Worm (Caenorhabditis elegans) whole organism, L2 larva: ENCODE results near the gene D1044.4.

Experiments
- C34F6.9 ChIP-seq: fragments of 150-350 bp; optimal IDR thresholded peaks from 2 replicates; lab custom pipeline; 2014; ENCODE audit warnings: missing biosample characterization, missing genetic modification characterization
- F13H6.1 ChIP-seq: sonication (generic microtip); optimal IDR thresholded peaks from 2 replicates; lab custom pipeline; 2016; ENCODE audit warnings: missing genetic modification characterization, missing compliant biosample characterization
- R02D3.7 ChIP-seq: fragments of 150-350 bp; optimal IDR thresholded peaks from 2 replicates; lab custom pipeline; 2014; ENCODE audit warnings: missing biosample characterization, missing genetic modification characterization
- Y55F3AM.14 ChIP-seq: fragments of 200-800 bp; sonication (Bioruptor generic); optimal IDR thresholded peaks from 2 replicates; lab custom pipeline; 2018; ENCODE audit warnings: mild to moderate bottlenecking, missing genetic modification characterization, missing compliant biosample characterization
- ZK546.5 ChIP-seq: sonication (generic microtip); optimal IDR thresholded peaks from 2 replicates; lab custom pipeline; 2017; ENCODE audit warnings: missing biosample characterization, missing genetic modification characterization
- alr-1 ChIP-seq: fragments of 150-350 bp; optimal IDR thresholded peaks from 2 replicates; lab custom pipeline; 2014; ENCODE audit warnings: missing biosample characterization, missing genetic modification characterization
- aly-2 ChIP-seq: fragments of 150-350 bp; optimal IDR thresholded peaks from 2 replicates; lab custom pipeline; 2014; ENCODE audit warnings: missing biosample characterization, missing genetic modification characterization
- ama-1 ChIP-seq: fragments of 150-350 bp; optimal IDR thresholded peaks from 2 replicates; lab custom pipeline; 2018; ENCODE audit warnings: inconsistent platforms
- blmp-1 ChIP-seq: sonication (generic microtip); optimal IDR thresholded peaks from 2 replicates; lab custom pipeline; 2017; ENCODE audit warnings: missing genetic modification characterization, mild to moderate bottlenecking, missing compliant biosample characterization, antibody characterized with exemption, moderate library complexity; ENCODE audit not compliant: insufficient read depth
- ceh-16 ChIP-seq: fragments of 150-350 bp; optimal IDR thresholded peaks from 2 replicates; lab custom pipeline; 2014; ENCODE audit warnings: missing biosample characterization, missing genetic modification characterization
- ceh-82 ChIP-seq: fragments of 150-350 bp; optimal IDR thresholded peaks from 2 replicates; lab custom pipeline; 2014; ENCODE audit warnings: missing biosample characterization, missing genetic modification characterization
- crh-2 ChIP-seq: sonication (generic microtip); optimal IDR thresholded peaks from 2 replicates; lab custom pipeline; 2017; ENCODE audit warnings: missing biosample characterization, missing genetic modification characterization
- dmd-4 ChIP-seq: sonication (generic microtip); optimal IDR thresholded peaks from 2 replicates; lab custom pipeline; 2017; ENCODE audit warnings: missing biosample characterization, missing genetic modification characterization
- egl-27 ChIP-seq: sonication (generic microtip); optimal IDR thresholded peaks from 3 replicates; lab custom pipeline; 2017; ENCODE audit warnings: missing biosample characterization, missing genetic modification reagents, missing genetic modification characterization
- elt-1 ChIP-seq: fragments of 150-350 bp; optimal IDR thresholded peaks from 2 replicates; lab custom pipeline; 2014; ENCODE audit warnings: missing biosample characterization, missing genetic modification characterization
- elt-3 ChIP-seq: sonication (generic microtip); optimal IDR thresholded peaks from 2 replicates; lab custom pipeline; 2017; ENCODE audit warnings: missing biosample characterization, missing genetic modification characterization
- fos-1 ChIP-seq: fragments of 150-350 bp; optimal IDR thresholded peaks from 2 replicates; lab custom pipeline; 2014; ENCODE audit warnings: missing biosample characterization, missing genetic modification characterization
- gmeb-1 ChIP-seq: fragments of 150-350 bp; optimal IDR thresholded peaks from 2 replicates; lab custom pipeline; 2014; ENCODE audit warnings: missing biosample characterization, missing genetic modification characterization
- lin-11 ChIP-seq: fragments of 150-350 bp; sonication (generic microtip); optimal IDR thresholded peaks from 2 replicates; lab custom pipeline; 2014; ENCODE audit warnings: missing biosample characterization, missing genetic modification characterization, inconsistent platforms, mixed read lengths
- lin-13 ChIP-seq: fragments of 150-350 bp; optimal IDR thresholded peaks from 2 replicates; lab custom pipeline; 2014; ENCODE audit warnings: missing biosample characterization, missing genetic modification reagents, missing genetic modification characterization
- lin-39 ChIP-seq: fragments of 150-350 bp; optimal IDR thresholded peaks from 2 replicates; lab custom pipeline; 2014; ENCODE audit warnings: missing biosample characterization, missing genetic modification reagents, missing genetic modification characterization
- lsy-2 ChIP-seq, 2 experiments: fragments of 150-350 bp in 1 of 2; sonication (generic microtip) in 1 of 2; optimal IDR thresholded peaks; 2 replicates each; lab custom pipeline; 2014 to 2017; ENCODE audit warnings: missing biosample characterization in 2 of 2, missing genetic modification characterization in 2 of 2
- mab-5 ChIP-seq: fragments of 150-350 bp; optimal IDR thresholded peaks from 2 replicates; lab custom pipeline; 2014; ENCODE audit warnings: missing biosample characterization, missing genetic modification characterization
- mbf-1 ChIP-seq: sonication (generic microtip); optimal IDR thresholded peaks from 2 replicates; lab custom pipeline; 2017; ENCODE audit warnings: missing biosample characterization, missing genetic modification characterization
- mdl-1 ChIP-seq, 2 experiments: fragments of 150-350 bp in 1 of 2; sonication (generic microtip) in 1 of 2; optimal IDR thresholded peaks; 2 replicates each; lab custom pipeline; 2017; ENCODE audit warnings: missing biosample characterization in 2 of 2, missing genetic modification characterization in 2 of 2
- nhr-10 ChIP-seq: sonication (generic microtip); optimal IDR thresholded peaks from 2 replicates; lab custom pipeline; 2017; ENCODE audit warnings: missing biosample characterization, missing genetic modification characterization
- nhr-11 ChIP-seq: fragments of 150-350 bp; optimal IDR thresholded peaks from 2 replicates; lab custom pipeline; 2014; ENCODE audit warnings: missing biosample characterization, missing genetic modification characterization
- nhr-12 ChIP-seq: fragments of 150-350 bp; optimal IDR thresholded peaks from 2 replicates; lab custom pipeline; 2014; ENCODE audit warnings: missing biosample characterization, missing genetic modification characterization
- nhr-129 ChIP-seq: fragments of 150-350 bp; optimal IDR thresholded peaks from 2 replicates; lab custom pipeline; 2014; ENCODE audit warnings: missing biosample characterization, missing genetic modification characterization
- nhr-21 ChIP-seq: fragments of 150-350 bp; optimal IDR thresholded peaks from 2 replicates; lab custom pipeline; 2014; ENCODE audit warnings: missing biosample characterization, missing genetic modification characterization
- nhr-23 ChIP-seq: fragments of 150-350 bp; optimal IDR thresholded peaks from 2 replicates; lab custom pipeline; 2014; ENCODE audit warnings: missing biosample characterization, missing genetic modification reagents, missing genetic modification characterization
- nhr-237 ChIP-seq: fragments of 150-350 bp; optimal IDR thresholded peaks from 2 replicates; lab custom pipeline; 2014; ENCODE audit warnings: missing biosample characterization, missing genetic modification characterization
- nhr-25 ChIP-seq: fragments of 150-350 bp; sonication (generic microtip); optimal IDR thresholded peaks from 3 replicates; lab custom pipeline; 2014; ENCODE audit warnings: missing biosample characterization, missing genetic modification characterization
- nhr-6 ChIP-seq: fragments of 150-350 bp; optimal IDR thresholded peaks from 2 replicates; lab custom pipeline; 2014; ENCODE audit warnings: missing biosample characterization, missing genetic modification characterization
- nhr-77 ChIP-seq: fragments of 150-350 bp; optimal IDR thresholded peaks from 2 replicates; lab custom pipeline; 2014; ENCODE audit warnings: missing biosample characterization, missing genetic modification characterization
- peb-1 ChIP-seq: fragments of 150-350 bp; optimal IDR thresholded peaks from 2 replicates; lab custom pipeline; 2014; ENCODE audit warnings: missing biosample characterization, missing genetic modification characterization
- sem-4 ChIP-seq: fragments of 150-350 bp; optimal IDR thresholded peaks from 2 replicates; lab custom pipeline; 2014; ENCODE audit warnings: missing biosample characterization, missing genetic modification reagents, missing genetic modification characterization
- skn-1 ChIP-seq: sonication (generic microtip); optimal IDR thresholded peaks from 2 replicates; lab custom pipeline; 2017; ENCODE audit warnings: missing biosample characterization, missing genetic modification characterization
- sma-3 ChIP-seq: sonication (generic microtip); optimal IDR thresholded peaks from 2 replicates; lab custom pipeline; 2016; ENCODE audit warnings: missing genetic modification reagents, missing genetic modification characterization, missing compliant biosample characterization
- sma-9 ChIP-seq, 2 experiments: fragments of 150-350 bp in 1 of 2; sonication (generic microtip) in 1 of 2; optimal IDR thresholded peaks; 2 replicates each; lab custom pipeline; 2014 to 2016; ENCODE audit warnings: missing genetic modification characterization in 2 of 2, mild to moderate bottlenecking in 1 of 2, missing biosample characterization in 1 of 2, missing compliant biosample characterization in 1 of 2, missing genetic modification reagents in 1 of 2, moderate library complexity in 1 of 2
- snpc-4 ChIP-seq: fragments of 150-350 bp; optimal IDR thresholded peaks from 2 replicates; lab custom pipeline; 2014; ENCODE audit warnings: missing biosample characterization, missing genetic modification characterization
- unc-39 ChIP-seq: fragments of 150-350 bp; optimal IDR thresholded peaks from 2 replicates; lab custom pipeline; 2014; ENCODE audit warnings: missing biosample characterization, missing genetic modification characterization
- unc-55 ChIP-seq: fragments of 150-350 bp; sonication (generic microtip); optimal IDR thresholded peaks from 3 replicates; lab custom pipeline; 2014; ENCODE audit warnings: missing biosample characterization, missing genetic modification reagents, missing genetic modification characterization
- unc-62 ChIP-seq: fragments of 150-350 bp; optimal IDR thresholded peaks from 2 replicates; lab custom pipeline; 2014; ENCODE audit warnings: missing biosample characterization, missing genetic modification reagents, missing genetic modification characterization
- zag-1 ChIP-seq: fragments of 150-350 bp; optimal IDR thresholded peaks from 2 replicates; lab custom pipeline; 2014; ENCODE audit warnings: missing biosample characterization, missing genetic modification characterization
- ztf-1 ChIP-seq: fragments of 200-800 bp; sonication (Bioruptor generic); conservative IDR thresholded peaks from 2 replicates; pipeline ENCODE4 v1.3.6; 2022; ENCODE audit warnings: missing genetic modification characterization, missing compliant biosample characterization
- ztf-11 ChIP-seq: sonication (generic microtip); optimal IDR thresholded peaks from 2 replicates; lab custom pipeline; 2017; ENCODE audit warnings: missing biosample characterization, missing genetic modification characterization
- ztf-4 ChIP-seq: fragments of 150-350 bp; optimal IDR thresholded peaks from 2 replicates; lab custom pipeline; 2014; ENCODE audit warnings: missing biosample characterization, missing genetic modification characterization

The D1044.4 gene

DNA sequence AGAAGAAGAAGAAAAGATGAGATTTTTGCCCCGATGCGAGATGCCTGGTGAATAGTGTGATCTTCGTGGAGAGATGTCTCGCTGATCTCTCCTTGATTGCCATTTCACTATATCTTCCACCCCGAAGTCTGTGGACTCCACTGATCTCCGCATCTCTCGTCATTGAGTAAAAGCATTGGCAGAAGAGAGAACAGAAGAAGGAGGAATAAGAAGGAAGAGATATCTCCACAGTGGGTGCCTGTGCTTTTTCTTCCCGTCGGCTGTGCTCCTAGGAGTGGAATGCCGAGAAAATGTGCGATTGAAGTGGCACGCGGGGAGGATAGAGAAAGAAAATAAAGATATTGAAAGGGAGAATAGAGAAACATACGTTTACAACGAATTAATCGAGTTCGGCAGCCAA is 41.9 kb upstream of the D1044.4 start:
- TF ChIP-seq nhr-129 (tag; lab: Kevin White, UChicago) = peak; percentile 76
- peak; percentile 70 for TF ChIP-seq F13H6.1 (tag; lab: Kevin White, UChicago)
- TF ChIP-seq lsy-2 (tag; optimal IDR thresholded peaks at IDR 0.05; lab: Kevin White, UChicago) = peak in 1 of 2 experiments; percentile 23
- no peak for TF ChIP-seq elt-3
- TF ChIP-seq C34F6.9 (tag; lab: Kevin White, UChicago) = peak; percentile 19
- TF ChIP-seq, all 48 proteins: peak for 4

DNA sequence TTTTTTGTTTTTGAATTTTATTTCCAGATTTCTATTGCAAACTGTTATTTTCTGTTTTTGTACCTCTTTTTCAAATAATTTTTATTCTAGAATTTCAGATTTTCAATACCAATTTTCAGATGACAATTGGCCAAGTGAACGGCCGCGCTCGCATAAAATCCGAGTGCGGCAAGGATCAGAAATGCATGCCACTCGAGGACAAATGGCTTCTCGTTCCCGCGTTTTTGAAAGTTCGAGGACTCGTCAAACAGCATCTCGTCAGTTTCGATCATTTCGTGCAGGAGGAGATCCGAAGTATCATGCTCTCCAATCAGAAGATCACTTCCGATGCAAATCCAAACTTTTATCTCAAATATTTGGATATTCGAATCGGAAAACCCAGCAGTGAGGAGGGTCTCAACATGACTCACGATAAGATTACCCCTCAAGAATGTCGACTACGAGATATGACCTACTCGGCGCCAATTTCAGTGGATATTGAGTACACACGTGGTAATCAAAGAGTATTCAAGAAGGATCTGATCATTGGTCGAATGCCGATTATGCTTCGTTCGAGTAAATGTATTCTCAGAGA is 35.5 kb upstream of the D1044.4 start, which contains the start of gene rpc-2:
Gene rpc-2, plus strand, starts transcription at position 120 of the 574 bp plus-strand sequence.
- TF ChIP-seq elt-1 (tag; lab: Kevin White, UChicago) (no peak), ama-1 (peak; percentile 31)

DNA sequence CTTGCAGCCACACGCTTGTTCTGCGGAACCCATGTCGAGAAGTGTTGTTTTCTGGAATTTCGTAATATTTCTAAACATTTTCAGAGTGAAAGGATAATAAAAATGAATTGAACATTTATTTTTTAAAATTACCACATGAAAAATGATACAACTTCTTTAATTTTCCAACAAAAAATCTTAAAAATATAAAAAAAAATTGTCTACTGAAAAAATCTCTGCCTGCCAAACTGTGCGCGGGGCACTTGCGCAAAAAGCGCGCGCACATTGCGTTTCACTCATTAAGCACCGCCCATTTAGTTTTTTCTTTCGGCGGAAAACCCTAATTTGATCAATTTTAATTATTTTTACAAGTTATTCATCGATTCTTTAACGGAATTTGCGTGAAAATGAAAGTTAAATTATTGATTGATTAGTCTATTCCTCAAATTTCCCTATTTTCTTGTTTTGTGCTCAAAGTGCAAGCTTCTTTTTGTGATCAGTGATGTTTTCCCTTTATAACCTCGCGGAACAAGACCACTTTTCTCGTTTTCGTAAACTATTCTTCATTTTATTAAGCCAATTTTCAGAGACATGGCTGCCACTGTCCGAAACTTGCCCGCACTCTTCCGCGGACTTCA is 33.2 kb upstream of the D1044.4 start, which contains the start of the genes nmad-1 and hach-1:
Gene nmad-1, minus strand, starts transcription at position 51 of the 617 bp plus-strand sequence.
Gene hach-1, plus strand, starts transcription at position 567 of the 617 bp plus-strand sequence.
- TF ChIP-seq ceh-16 (tag; lab: Kevin White, UChicago) (no peak), lin-11 (tag; lab: Kevin White, UChicago) (peak; percentile 58), alr-1 (tag; lab: Kevin White, UChicago) (no peak), ztf-1 (no peak), egl-27 (tag; lab: Kevin White, UChicago) (no peak), nhr-21 (tag; lab: Kevin White, UChicago) (peak; percentile 14), elt-3 (no peak), ztf-11 (tag; lab: Kevin White, UChicago) (no peak), lsy-2 (tag; optimal IDR thresholded peaks at IDR 0.05; lab: Kevin White, UChicago) (peak; percentile 20 to 85), sem-4 (tag; lab: Kevin White, UChicago) (peak; percentile 88), sma-9 (GFP tag; optimal IDR thresholded peaks at IDR 0.05; lab: Kevin White, UChicago) (peak; percentile 87), sma-9 (tag; optimal IDR thresholded peaks at IDR 0.05; lab: Kevin White, UChicago) (no peak), elt-1 (tag; lab: Kevin White, UChicago) (no peak), sma-3 (GFP tag; lab: Kevin White, UChicago) (peak; percentile 85), Y55F3AM.14 (GFP tag; lab: Kevin White, UChicago) (no peak), ama-1 (no peak), nhr-11 (peak; percentile 10), nhr-23 (tag; lab: Kevin White, UChicago) (no peak), nhr-77 (no peak), skn-1 (tag; lab: Kevin White, UChicago) (peak; percentile 76), gmeb-1 (peak; percentile 79), nhr-6 (tag; lab: Kevin White, UChicago) (no peak), F13H6.1 (tag; lab: Kevin White, UChicago) (peak; percentile 85), mdl-1 (tag; optimal IDR thresholded peaks at IDR 0.05; lab: Kevin White, UChicago) (no peak), nhr-129 (tag; lab: Kevin White, UChicago) (peak; percentile 27), unc-62 (GFP tag; lab: Kevin White, UChicago) (no peak), crh-2 (tag; lab: Kevin White, UChicago) (peak; percentile 40), C34F6.9 (tag; lab: Kevin White, UChicago) (peak; percentile 52), ztf-4 (tag; lab: Kevin White, UChicago) (peak; percentile 56), ZK546.5 (tag; lab: Kevin White, UChicago) (no peak), nhr-10 (no peak), zag-1 (tag; lab: Kevin White, UChicago) (no peak), snpc-4 (tag; lab: Kevin White, UChicago) (peak; percentile 47), blmp-1 (peak; percentile 39), fos-1 (tag; lab: Kevin White, UChicago) (peak; percentile 28), nhr-237 (tag; lab: Kevin White, UChicago) (no peak), unc-39 (tag; lab: Kevin White, UChicago) (no peak), lin-39 (tag; lab: Kevin White, UChicago) (no peak), ceh-82 (tag; lab: Kevin White, UChicago) (no peak), lin-13 (GFP tag; lab: Kevin White, UChicago) (peak; percentile 61), mbf-1 (tag; lab: Kevin White, UChicago) (no peak), aly-2 (tag; lab: Kevin White, UChicago) (no peak), peb-1 (no peak), dmd-4 (tag; lab: Kevin White, UChicago) (no peak), mab-5 (tag; lab: Kevin White, UChicago) (peak; percentile 69), nhr-12 (tag; lab: Kevin White, UChicago) (no peak), unc-55 (GFP tag; lab: Kevin White, UChicago) (peak; percentile 77), nhr-25 (peak; percentile 70), R02D3.7 (tag; lab: Kevin White, UChicago) (no peak)
